Worm (Caenorhabditis elegans): ENCODE measurements around the gene cdc-37.
"Not testable (repeated sequence)": the region's sequence is repeated elsewhere in the genome, so short reads cannot be mapped to it uniquely, and the experiment has no call there.

DNA sequence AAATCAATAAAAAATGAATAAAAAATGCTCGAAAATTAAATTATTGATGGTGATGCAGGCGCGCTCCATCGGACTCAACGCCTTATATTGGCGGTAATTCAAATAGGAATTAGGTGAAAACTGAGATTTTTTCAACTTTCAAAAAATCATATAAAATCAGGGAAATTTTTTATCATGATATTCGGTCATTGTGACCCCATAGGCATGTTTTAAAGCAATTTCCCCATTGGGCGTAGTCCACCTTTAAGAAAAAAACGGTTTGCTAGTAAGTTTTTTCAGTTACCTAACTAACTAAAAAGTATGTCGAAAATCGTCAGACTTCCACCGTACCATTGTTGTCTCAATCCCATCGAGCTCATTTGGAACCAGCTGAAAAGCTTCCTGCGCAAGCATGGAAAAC, 12.8 kb upstream of the cdc-37 start, which contains the start of gene W08F4.1:
- TF ChIP-seq him-1, dao-5 (tag; optimal IDR thresholded peaks at IDR 0.05): not testable (repeated sequence)
